Worm (Caenorhabditis elegans) whole organism, early embryonic: ENCODE measurements around the gene dpy-31.

Experiments used
- B0310.2 ChIP-seq: sonication (generic microtip); optimal IDR thresholded peaks from 2 replicates; lab custom pipeline; 2016; ENCODE audit warnings: mild to moderate bottlenecking, missing genetic modification characterization, missing compliant biosample characterization
- F13C5.2 ChIP-seq: sonication (generic microtip); optimal IDR thresholded peaks from 2 replicates; lab custom pipeline; 2017; ENCODE audit warnings: mild to moderate bottlenecking, missing genetic modification characterization, inconsistent platforms, missing compliant biosample characterization
- ets-7 ChIP-seq: sonication (generic microtip); optimal IDR thresholded peaks from 2 replicates; lab custom pipeline; 2016; ENCODE audit warnings: missing genotype, missing genetic modification characterization, missing compliant biosample characterization
- flt-1 ChIP-seq: fragments of 200-800 bp; sonication (Bioruptor generic); IDR thresholded peaks from 2 replicates; pipeline ENCODE4 v1.3.6; 2022; ENCODE audit warnings: missing genetic modification characterization, missing compliant biosample characterization
- hmg-4 ChIP-seq: fragments of 200-800 bp; sonication (Bioruptor generic); optimal IDR thresholded peaks from 2 replicates; lab custom pipeline; 2018; ENCODE audit warnings: mild to moderate bottlenecking, missing genetic modification characterization, missing compliant biosample characterization
- sea-1 ChIP-seq: fragments of 200-800 bp; sonication (Bioruptor generic); conservative IDR thresholded peaks from 2 replicates; pipeline ENCODE4 v1.3.6; 2022; ENCODE audit warnings: missing genetic modification characterization, missing compliant biosample characterization
- tra-4 ChIP-seq: sonication (generic microtip); optimal IDR thresholded peaks from 2 replicates; lab custom pipeline; 2017; ENCODE audit warnings: missing genetic modification characterization, missing compliant biosample characterization

DNA sequence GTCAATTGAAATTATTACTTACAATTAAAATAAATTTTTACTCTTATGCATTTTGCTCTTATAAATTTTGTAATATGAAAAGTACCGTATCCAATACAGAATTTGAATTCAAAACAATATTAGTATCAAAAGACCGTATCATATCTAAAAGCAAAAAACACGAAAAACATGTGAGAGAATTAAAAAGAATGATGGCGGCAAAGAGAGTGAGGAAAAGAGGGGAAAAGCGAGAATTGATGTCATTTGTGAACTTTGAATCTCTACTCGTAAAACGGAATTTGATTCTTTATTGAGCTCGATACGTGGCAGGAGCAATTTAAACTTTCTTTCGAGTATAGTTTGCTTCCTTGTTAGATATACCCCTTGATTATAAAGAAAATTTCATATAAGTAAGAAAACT is 47.5 kb upstream of the dpy-31 start:
- TF ChIP-seq tra-4 (tag; lab: Kevin White, UChicago) (no peak), B0310.2 (tag; lab: Kevin White, UChicago) (no peak), flt-1 (GFP tag; lab: Robert Waterston, UW) (no peak), hmg-4 (GFP tag; lab: Kevin White, UChicago) (no peak), sea-1 (GFP tag; lab: Robert Waterston, UW) (no peak), ets-7 (tag; lab: Kevin White, UChicago) (no peak), F13C5.2 (tag; lab: Kevin White, UChicago) (no peak)
